Worm (Caenorhabditis elegans) whole organism, L4 larva: ENCODE data around the gene npr-28.

ENCODE experiments used
- dpl-1 ChIP-seq: fragments of 150-350 bp; optimal IDR thresholded peaks from 2 replicates; lab custom pipeline; 2014; ENCODE audit warnings: missing biosample characterization, missing genetic modification reagents, missing genetic modification characterization
- pqm-1 ChIP-seq: sonication (generic microtip); optimal IDR thresholded peaks from 2 replicates; lab custom pipeline; 2017; ENCODE audit warnings: missing biosample characterization, missing genetic modification characterization
- spr-3 ChIP-seq: fragments of 200-800 bp; sonication (Bioruptor generic); optimal IDR thresholded peaks from 2 replicates; lab custom pipeline; 2018; ENCODE audit warnings: mild to moderate bottlenecking, missing genetic modification characterization, missing compliant biosample characterization
- unc-130 ChIP-seq: sonication (generic microtip); optimal IDR thresholded peaks from 2 replicates; lab custom pipeline; 2016; ENCODE audit warnings: missing genetic modification reagents, missing genetic modification characterization, missing compliant biosample characterization

- TF ChIP-seq pqm-1 (peak; percentile 97), unc-130 (no peak), dpl-1 (GFP tag; lab: Kevin White, UChicago) (no peak), spr-3 (GFP tag; lab: Kevin White, UChicago) (no peak)
Observed at ce11 chrX:8355350-8355749, 4.5 kb upstream of the npr-28 start.
